Fruit fly (Drosophila melanogaster): Measurements from ENCODE around the gene Mau2.

Mau2 gene

dm6 chr3R:15250454-15250853, 41.5 kb downstream of the Mau2 start (continued):
- TF ChIP-seq CG30431 (GFP tag; optimal IDR thresholded peaks at IDR 0.05) = peak; percentile 18
- no peak for TF ChIP-seq Side (GFP tag; optimal IDR thresholded peaks at IDR 0.05)
- TF ChIP-seq lmd (GFP tag; IDR thresholded peaks at IDR 0.05) = peak; percentile 65
- no peak for TF ChIP-seq CG5245 (GFP tag; optimal IDR thresholded peaks at IDR 0.05)
- TF ChIP-seq Xrp1 (GFP tag; IDR thresholded peaks at IDR 0.05) = peak; percentile 81
- no peak for TF ChIP-seq bsh (GFP tag; optimal IDR thresholded peaks at IDR 0.05)
- no peak for TF ChIP-seq cato (GFP tag; optimal IDR thresholded peaks at IDR 0.05; ENCODE audit: borderline replicate concordance)
- TF ChIP-seq CG17802 (tag; optimal IDR thresholded peaks at IDR 0.05) = no peak
- peak; percentile 71 for TF ChIP-seq CG12299 (tag; optimal IDR thresholded peaks at IDR 0.05)
- TF ChIP-seq az2 (GFP tag; optimal IDR thresholded peaks at IDR 0.05) = peak; percentile 34
- TF ChIP-seq Oaz (GFP tag; IDR thresholded peaks at IDR 0.05) = 0 out of 2 replicates have a peak, but pooled peaks have one; percentile 21
- no peak for TF ChIP-seq HmgD (GFP tag; optimal IDR thresholded peaks at IDR 0.05)
- no peak for TF ChIP-seq dm (GFP tag; optimal IDR thresholded peaks at IDR 0.05)
- TF ChIP-seq pan (optimal IDR thresholded peaks at IDR 0.05) = no peak
- peak in 1 of 2 experiments; percentile 75 for TF ChIP-seq pan (GFP tag; optimal IDR thresholded peaks at IDR 0.05 in 1 of 2, IDR thresholded peaks at IDR 0.05 in 1 of 2)
- TF ChIP-seq CG34224 (GFP tag; IDR thresholded peaks at IDR 0.05; ENCODE audit: partially characterized antibody) = no peak
- no peak for TF ChIP-seq pfk (GFP tag; optimal IDR thresholded peaks at IDR 0.05)
- no peak for TF ChIP-seq scrt (GFP tag; optimal IDR thresholded peaks at IDR 0.05)
- TF ChIP-seq cas (GFP tag; IDR thresholded peaks at IDR 0.05) = no peak
- TF ChIP-seq trh (GFP tag; optimal IDR thresholded peaks at IDR 0.05) = no peak
- TF ChIP-seq CG7556 (GFP tag; optimal IDR thresholded peaks at IDR 0.05) = peak; percentile 87
- no peak for TF ChIP-seq grn (GFP tag; optimal IDR thresholded peaks at IDR 0.05)
- TF ChIP-seq pb (GFP tag; optimal IDR thresholded peaks at IDR 0.05) = no peak
- TF ChIP-seq CG2889 (GFP tag; IDR thresholded peaks at IDR 0.05) = 0 out of 3 replicates have a peak, but pooled peaks have one; percentile 66
- TF ChIP-seq Dad (GFP tag; optimal IDR thresholded peaks at IDR 0.05) = no peak
- TF ChIP-seq CG31224 (GFP tag; IDR thresholded peaks at IDR 0.05) = peak; percentile 60
- no peak for TF ChIP-seq CG1602 (GFP tag; optimal IDR thresholded peaks at IDR 0.05)
- TF ChIP-seq CG8765 (GFP tag; IDR thresholded peaks at IDR 0.05) = no peak
- TF ChIP-seq wdn (GFP tag; IDR thresholded peaks at IDR 0.05) = peak; percentile 64; the same call in 1 of the 2 replicates
- TF ChIP-seq GATAe (GFP tag; conservative IDR thresholded peaks at IDR 0.05) = 0 out of 2 replicates have a peak, but pooled peaks have one; percentile 14
- TF ChIP-seq B-H2 (GFP tag; optimal IDR thresholded peaks at IDR 0.05) = no peak
- no peak for TF ChIP-seq dan (GFP tag; IDR thresholded peaks at IDR 0.05)
- no peak for TF ChIP-seq CG1233 (GFP tag; optimal IDR thresholded peaks at IDR 0.05)
- TF ChIP-seq CG2129 (GFP tag; IDR thresholded peaks at IDR 0.05; ENCODE audit: partially characterized antibody) = no peak
- no peak for TF ChIP-seq abd-A (tag; optimal IDR thresholded peaks at IDR 0.05)
- no peak for TF ChIP-seq CG15073 (GFP tag; optimal IDR thresholded peaks at IDR 0.05)
- TF ChIP-seq Ets97D (GFP tag; optimal IDR thresholded peaks at IDR 0.05) = no peak
- TF ChIP-seq CG7928 (GFP tag; optimal IDR thresholded peaks at IDR 0.05) = no peak
- TF ChIP-seq CG16779 (GFP tag; IDR thresholded peaks at IDR 0.05) = no peak
- peak; percentile 74 for TF ChIP-seq CG11695 (GFP tag; IDR thresholded peaks at IDR 0.05)
- TF ChIP-seq dpn (GFP tag; optimal IDR thresholded peaks at IDR 0.05) = peak in 1 of 2 experiments; percentile 49
- TF ChIP-seq YL-1 (GFP tag; optimal IDR thresholded peaks at IDR 0.05) = peak; percentile 5
- TF ChIP-seq Optix (GFP tag; IDR thresholded peaks at IDR 0.05) = no peak; the same call in 2 of the 3 replicates
- no peak for TF ChIP-seq gsb-n (tag; optimal IDR thresholded peaks at IDR 0.05)
- TF ChIP-seq Hr39 (optimal IDR thresholded peaks at IDR 0.05) = no peak
- TF ChIP-seq CG6254 (GFP tag; optimal IDR thresholded peaks at IDR 0.05) = no peak
- TF ChIP-seq hkb (optimal IDR thresholded peaks at IDR 0.05) = no peak
- peak; percentile 85 for TF ChIP-seq hkb (GFP tag; IDR thresholded peaks at IDR 0.05)
- TF ChIP-seq grau (tag; optimal IDR thresholded peaks at IDR 0.05) = peak; percentile 75
- peak; percentile 52 for TF ChIP-seq CG4404 (GFP tag; IDR thresholded peaks at IDR 0.05)
- TF ChIP-seq Hmx (GFP tag; optimal IDR thresholded peaks at IDR 0.05) = no peak
- peak; percentile 46 for TF ChIP-seq pho (GFP tag; optimal IDR thresholded peaks at IDR 0.05)
- TF ChIP-seq trem (tag; optimal IDR thresholded peaks at IDR 0.05) = no peak

Data from whole organism, embryonic.